Worm (Caenorhabditis elegans) whole organism, L4 larva: ENCODE measurements around the gene ech-6.

ENCODE experiments used
- nhr-76 ChIP-seq: fragments of 150-350 bp; optimal IDR thresholded peaks from 2 replicates; lab custom pipeline; 2014; ENCODE audit warnings: missing biosample characterization, missing genetic modification characterization
- skn-1 ChIP-seq: fragments of 150-350 bp; optimal IDR thresholded peaks from 2 replicates; lab custom pipeline; 2014; ENCODE audit warnings: missing biosample characterization, missing genetic modification characterization

ce11 chrIII:9789607-9790073 is 37.0 kb upstream of the ech-6 start, which contains the start of gene R10E11.5:
- TF ChIP-seq skn-1 (tag; lab: Kevin White, UChicago) (no peak), nhr-76 (tag; lab: Kevin White, UChicago) (no peak)
